Worm (Caenorhabditis elegans) whole organism, young adult: Measurements from ENCODE around the gene srw-39.

Experiments used
- B0035.1 ChIP-seq: sonication (generic microtip); optimal IDR thresholded peaks from 2 replicates; lab custom pipeline; 2016; ENCODE audit warnings: missing genetic modification characterization, mild to moderate bottlenecking, missing compliant biosample characterization, missing genotype, missing genetic modification reagents
- Y53F4B.3 ChIP-seq: fragments of 200-800 bp; sonication (Bioruptor generic); IDR thresholded peaks from 2 replicates; pipeline ENCODE4 v1.3.6; 2022; ENCODE audit warnings: missing genetic modification reagents, missing genetic modification characterization, missing compliant biosample characterization
- ama-1 ChIP-seq, 3 experiments: fragments of 150-350 bp in 1 of 3; sonication (generic microtip) in 2 of 3; optimal IDR thresholded peaks; 2 replicates each; lab custom pipeline; 2014 to 2018; ENCODE audit warnings: missing biosample characterization in 2 of 3, missing genetic modification characterization in 2 of 3, missing genetic modification reagents in 2 of 3
- aptf-3 ChIP-seq: fragments of 200-800 bp; sonication (Bioruptor generic); IDR thresholded peaks from 2 replicates; pipeline ENCODE4 v1.3.6; 2022; ENCODE audit warnings: missing genetic modification characterization, missing compliant biosample characterization
- dpl-1 ChIP-seq: fragments of 150-350 bp; optimal IDR thresholded peaks from 2 replicates; lab custom pipeline; 2014; ENCODE audit warnings: missing biosample characterization, missing genetic modification reagents, missing genetic modification characterization
- egl-44 ChIP-seq: fragments of 200-800 bp; sonication (Bioruptor generic); IDR thresholded peaks from 2 replicates; pipeline ENCODE4 v1.3.6; 2022; ENCODE audit warnings: missing genetic modification reagents, missing genetic modification characterization, missing compliant biosample characterization
- ekl-4 ChIP-seq: fragments of 200-800 bp; sonication (Bioruptor generic); IDR thresholded peaks from 2 replicates; pipeline ENCODE4 v1.3.6; 2022; ENCODE audit warnings: missing genetic modification reagents, missing genetic modification characterization, missing compliant biosample characterization
- him-1 ChIP-seq: sonication (generic microtip); optimal IDR thresholded peaks from 2 replicates; lab custom pipeline; 2016; ENCODE audit warnings: missing genotype, missing genetic modification reagents, missing genetic modification characterization, missing compliant biosample characterization
- lir-1 ChIP-seq: fragments of 200-800 bp; sonication (Bioruptor generic); conservative IDR thresholded peaks from 2 replicates; pipeline ENCODE4 v1.3.6; 2022; ENCODE audit warnings: missing genetic modification reagents, missing genetic modification characterization, missing compliant biosample characterization
- madf-6 ChIP-seq: fragments of 200-800 bp; sonication (Bioruptor generic); IDR thresholded peaks from 2 replicates; pipeline ENCODE4 v1.3.6; 2022; ENCODE audit warnings: missing genetic modification reagents, missing genetic modification characterization, missing compliant biosample characterization
- nfya-2 ChIP-seq: fragments of 200-800 bp; sonication (Bioruptor generic); IDR thresholded peaks from 2 replicates; pipeline ENCODE4 v1.3.6; 2022; ENCODE audit warnings: missing genetic modification reagents, missing genetic modification characterization, missing compliant biosample characterization
- nhr-90 ChIP-seq: sonication (generic microtip); optimal IDR thresholded peaks from 2 replicates; lab custom pipeline; 2016; ENCODE audit warnings: missing genotype, mild to moderate bottlenecking, missing genetic modification characterization, missing compliant biosample characterization
- sdz-38 ChIP-seq: sonication (generic microtip); optimal IDR thresholded peaks from 2 replicates; lab custom pipeline; 2016; ENCODE audit warnings: missing genotype, missing genetic modification characterization, missing compliant biosample characterization
- unc-62 ChIP-seq: fragments of 150-350 bp; optimal IDR thresholded peaks from 2 replicates; lab custom pipeline; 2014; ENCODE audit warnings: missing biosample characterization, missing genetic modification reagents, missing genetic modification characterization

DNA sequence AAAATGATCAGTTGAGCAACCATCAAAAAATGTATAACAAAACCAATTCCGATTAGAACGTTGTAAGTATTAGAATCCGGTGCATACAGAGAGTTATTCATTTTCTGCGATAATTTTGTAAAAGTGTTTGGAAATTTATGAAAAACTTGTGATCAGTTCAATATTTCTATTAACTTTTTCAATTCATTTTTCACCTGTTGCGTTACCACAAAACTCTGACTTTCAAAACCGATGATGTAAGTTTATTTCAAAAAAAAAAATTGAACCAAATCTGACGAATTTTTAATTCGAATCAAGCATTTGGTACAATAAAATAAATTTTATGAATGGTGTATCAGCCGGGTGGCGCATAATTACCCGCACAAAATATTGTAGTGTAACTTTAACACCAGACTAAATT lies 14.7 kb upstream of the srw-39 start, which contains the start of gene srz-16:
- TF ChIP-seq egl-44 (GFP tag; lab: Robert Waterston, UW): no peak
- TF ChIP-seq Y53F4B.3: no peak
- no peak for TF ChIP-seq lir-1 (GFP tag; lab: Robert Waterston, UW)
- TF ChIP-seq B0035.1 (tag; lab: Kevin White, UChicago): no peak
- TF ChIP-seq dpl-1 (GFP tag; lab: Kevin White, UChicago): no peak
- TF ChIP-seq nhr-90 (tag; lab: Kevin White, UChicago): no peak
- TF ChIP-seq ama-1 (optimal IDR thresholded peaks at IDR 0.05; lab: Kevin White, UChicago): no peak
- no peak for TF ChIP-seq ama-1 (GFP tag; optimal IDR thresholded peaks at IDR 0.05; lab: Kevin White, UChicago)
- no peak for TF ChIP-seq ekl-4 (GFP tag; lab: Robert Waterston, UW)
- no peak for TF ChIP-seq him-1
- TF ChIP-seq nfya-2 (GFP tag; lab: Robert Waterston, UW): no peak
- TF ChIP-seq unc-62 (GFP tag; lab: Kevin White, UChicago): no peak
- no peak for TF ChIP-seq sdz-38 (tag; lab: Kevin White, UChicago)
- no peak for TF ChIP-seq madf-6 (GFP tag; lab: Robert Waterston, UW)
- no peak for TF ChIP-seq aptf-3 (GFP tag; lab: Robert Waterston, UW)
